Worm (Caenorhabditis elegans) whole organism, L1 larva: Measurements from ENCODE around the gene ubq-2.

Experiments
- C04F5.9 ChIP-seq: sonication (generic microtip); optimal IDR thresholded peaks from 2 replicates; lab custom pipeline; 2016; ENCODE audit warnings: missing genetic modification characterization, missing compliant biosample characterization
- ama-1 ChIP-seq: fragments of 150-350 bp; optimal IDR thresholded peaks from 2 replicates; lab custom pipeline; 2014
- ceh-8 ChIP-seq: fragments of 200-800 bp; sonication (Bioruptor generic); optimal IDR thresholded peaks from 2 replicates; lab custom pipeline; 2018; ENCODE audit warnings: mild to moderate bottlenecking, missing genetic modification characterization, moderate library complexity, missing compliant biosample characterization
- dpl-1 ChIP-seq, 3 experiments: fragments of 150-350 bp in 2 of 3; sonication (generic microtip) in 1 of 3; optimal IDR thresholded peaks; 2 replicates each; lab custom pipeline; 2014 to 2017; ENCODE audit warnings: missing biosample characterization in 3 of 3, missing genetic modification characterization in 3 of 3, missing genetic modification reagents in 3 of 3
- efl-1 ChIP-seq, 4 experiments: fragments of 150-350 bp; optimal IDR thresholded peaks in 3 of 4; peaks in 1 of 4; 1 replicate in 1 of 4; 2 replicates in 3 of 4; lab custom pipeline; 2014; ENCODE audit warnings: missing biosample characterization in 2 of 4, missing genetic modification characterization in 2 of 4, missing genetic modification reagents in 2 of 4
- egl-27 ChIP-seq, 2 experiments: fragments of 150-350 bp in 1 of 2; sonication (generic microtip); optimal IDR thresholded peaks; 3 replicates each; lab custom pipeline; 2017 to 2018; ENCODE audit warnings: missing biosample characterization in 2 of 2, missing genetic modification characterization in 2 of 2, missing genetic modification reagents in 2 of 2
- grh-1 ChIP-seq: fragments of 200-800 bp; sonication (Bioruptor generic); IDR thresholded peaks from 2 replicates; pipeline ENCODE4 v1.3.6; 2022; ENCODE audit warnings: missing genetic modification reagents, missing genetic modification characterization, missing compliant biosample characterization
- hpl-2 ChIP-seq: fragments of 150-350 bp; optimal IDR thresholded peaks from 2 replicates; lab custom pipeline; 2014; ENCODE audit warnings: missing biosample characterization, missing genetic modification reagents, missing genetic modification characterization
- irx-1 ChIP-seq: sonication (generic microtip); optimal IDR thresholded peaks from 2 replicates; lab custom pipeline; 2016; ENCODE audit warnings: missing genetic modification characterization, missing compliant biosample characterization
- isw-1 ChIP-seq: fragments of 200-800 bp; sonication (Bioruptor generic); IDR thresholded peaks from 2 replicates; pipeline ENCODE4 v1.3.6; 2022; ENCODE audit warnings: missing genetic modification characterization, missing compliant biosample characterization
- lin-15B ChIP-seq: fragments of 150-350 bp; sonication (generic microtip); optimal IDR thresholded peaks from 3 replicates; lab custom pipeline; 2014; ENCODE audit warnings: missing biosample characterization, missing genetic modification characterization
- lir-3 ChIP-seq: sonication (generic microtip); optimal IDR thresholded peaks from 2 replicates; lab custom pipeline; 2016; ENCODE audit warnings: mild to moderate bottlenecking, missing genetic modification characterization, moderate library complexity, missing compliant biosample characterization; ENCODE audit not compliant: poor library complexity
- lsy-2 ChIP-seq, 2 experiments: fragments of 150-350 bp; optimal IDR thresholded peaks; 2 replicates each; lab custom pipeline; 2014; ENCODE audit warnings: missing biosample characterization in 2 of 2, missing genetic modification characterization in 2 of 2
- nhr-20 ChIP-seq: sonication (generic microtip); optimal IDR thresholded peaks from 2 replicates; lab custom pipeline; 2016; ENCODE audit warnings: mild to moderate bottlenecking, missing genetic modification characterization, missing compliant biosample characterization
- nhr-28 ChIP-seq: fragments of 150-350 bp; optimal IDR thresholded peaks from 2 replicates; lab custom pipeline; 2014; ENCODE audit warnings: missing biosample characterization, missing genetic modification characterization
- nhr-77 ChIP-seq: fragments of 150-350 bp; optimal IDR thresholded peaks from 2 replicates; lab custom pipeline; 2014; ENCODE audit warnings: missing biosample characterization, missing genetic modification characterization
- nhr-90 ChIP-seq: sonication (generic microtip); optimal IDR thresholded peaks from 2 replicates; lab custom pipeline; 2016; ENCODE audit warnings: mild to moderate bottlenecking, missing genetic modification characterization, missing compliant biosample characterization; ENCODE audit not compliant: poor library complexity
- rnt-1 ChIP-seq: sonication (generic microtip); optimal IDR thresholded peaks from 2 replicates; lab custom pipeline; 2016; ENCODE audit warnings: mild to moderate bottlenecking, missing genetic modification characterization, moderate library complexity, missing compliant biosample characterization
- snu-23 ChIP-seq: sonication (generic microtip); optimal IDR thresholded peaks from 2 replicates; lab custom pipeline; 2016; ENCODE audit warnings: missing genetic modification characterization, missing compliant biosample characterization
- sptf-1 ChIP-seq: fragments of 150-350 bp; optimal IDR thresholded peaks from 2 replicates; lab custom pipeline; 2014; ENCODE audit warnings: missing biosample characterization, missing genetic modification characterization
- unc-86 ChIP-seq: sonication (generic microtip); optimal IDR thresholded peaks from 2 replicates; lab custom pipeline; 2016; ENCODE audit warnings: missing genetic modification characterization, missing compliant biosample characterization
- unc-98 ChIP-seq: fragments of 200-800 bp; sonication (Bioruptor generic); IDR thresholded peaks from 2 replicates; pipeline ENCODE4 v1.3.6; 2022; ENCODE audit warnings: missing genetic modification characterization, missing compliant biosample characterization
- xbp-1 ChIP-seq: sonication (generic microtip); optimal IDR thresholded peaks from 2 replicates; lab custom pipeline; 2016; ENCODE audit warnings: missing genetic modification characterization, missing compliant biosample characterization

ubq-2 gene

DNA sequence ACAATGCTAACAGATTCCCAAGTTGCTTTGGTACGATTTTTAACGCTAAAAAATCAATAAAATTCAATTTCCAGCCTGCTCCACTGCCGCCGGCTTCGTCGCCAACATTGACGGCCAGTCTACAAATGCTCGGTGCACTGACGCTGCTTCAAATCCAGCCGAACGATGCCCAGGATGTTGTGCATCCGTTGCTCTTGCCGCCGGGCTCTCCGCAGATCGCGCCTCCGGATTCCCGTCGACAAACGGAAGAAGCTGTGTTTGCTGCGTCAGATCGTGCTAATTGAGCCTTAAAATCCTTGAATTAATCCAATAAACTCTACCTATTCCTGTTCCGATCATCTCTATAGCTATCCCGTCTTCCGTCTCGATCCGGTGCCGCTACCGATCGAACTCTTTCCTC, 47.2 kb downstream of the ubq-2 start:
- TF ChIP-seq snu-23 (GFP tag; lab: Kevin White, UChicago) (no peak), grh-1 (GFP tag; lab: Robert Waterston, UW) (0 out of 2 replicates have a peak, but pooled peaks have one; percentile 16), C04F5.9 (tag; lab: Kevin White, UChicago) (no peak), sptf-1 (no peak), lsy-2 (tag; optimal IDR thresholded peaks at IDR 0.05; lab: Kevin White, UChicago) (no peak), unc-98 (no peak), nhr-28 (tag; lab: Kevin White, UChicago) (no peak), isw-1 (GFP tag; lab: Robert Waterston, UW) (no peak), efl-1 (optimal IDR thresholded peaks at IDR 0.05; lab: Kevin White, UChicago) (no peak), efl-1 (GFP tag; optimal IDR thresholded peaks at IDR 0.05 in 1 of 2; lab: Kevin White, UChicago) (peak in 1 of 2 experiments; percentile 22)

DNA sequence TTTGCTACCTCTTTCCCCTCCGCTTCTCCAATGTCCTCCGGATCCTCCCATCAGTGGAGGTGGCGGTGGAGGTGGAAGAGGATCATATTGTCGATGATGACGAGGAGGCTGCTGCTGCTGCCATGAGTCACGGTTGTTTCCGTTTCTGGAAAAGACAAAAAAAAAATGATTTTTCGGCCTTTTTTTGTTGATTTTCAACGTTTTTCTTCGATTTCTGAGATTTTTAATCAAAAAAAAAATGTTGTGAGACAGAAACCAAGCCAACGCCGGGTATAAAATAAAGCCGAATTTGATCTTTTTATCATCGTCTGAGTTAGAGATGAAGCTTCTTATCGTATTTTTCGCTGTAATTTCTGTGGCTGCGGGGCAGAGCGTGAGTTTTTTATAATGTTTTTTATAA, 48.8 kb downstream of the ubq-2 start, which contains the start of gene Y37D8A.19:
Y37D8A.19 (plus strand) TSS at position 301 of the 400 bp plus-strand sequence.
- TF ChIP-seq irx-1 (tag; lab: Kevin White, UChicago) (no peak), rnt-1 (no peak), lir-3 (tag; lab: Kevin White, UChicago) (no peak), lin-15B (tag; lab: Kevin White, UChicago) (no peak), isw-1 (GFP tag; lab: Robert Waterston, UW) (no peak), unc-86 (tag; lab: Kevin White, UChicago) (no peak), ama-1 (lab: Kevin White, UChicago) (no peak), nhr-90 (no peak), ceh-8 (GFP tag; lab: Kevin White, UChicago) (no peak), egl-27 (tag; optimal IDR thresholded peaks at IDR 0.05; lab: Kevin White, UChicago) (no peak), nhr-77 (no peak), dpl-1 (GFP tag; optimal IDR thresholded peaks at IDR 0.05; lab: Kevin White, UChicago) (no peak), nhr-20 (no peak), xbp-1 (tag; lab: Kevin White, UChicago) (no peak), hpl-2 (no peak)
